Fruit fly (Drosophila melanogaster) whole organism, prepupa: Measurements from ENCODE around the gene CG45218.
A peak's percentile ranks its signal among the peaks of the same experiment; 100 is the strongest.

Experiments
- Blimp-1 ChIP-seq: fragments of 200-800 bp; sonication (Bioruptor generic); optimal IDR thresholded peaks from 3 replicates; lab custom pipeline; 2017; ENCODE audit warnings: missing biosample characterization, missing genetic modification characterization, mild to moderate bottlenecking, moderate library complexity, missing genetic modification reagents
- CG10631 ChIP-seq: fragments of 200-800 bp; sonication (Bioruptor generic); optimal IDR thresholded peaks from 2 replicates; lab custom pipeline; 2016; ENCODE audit warnings: missing biosample characterization, missing genetic modification characterization
- CG10669 ChIP-seq: fragments of 200-800 bp; sonication (Bioruptor generic); optimal IDR thresholded peaks from 3 replicates; lab custom pipeline; 2018; ENCODE audit warnings: missing biosample characterization, mild to moderate bottlenecking, missing genetic modification characterization, moderate library complexity
- CG11294 ChIP-seq: fragments of 200-800 bp; sonication (Bioruptor generic); IDR thresholded peaks from 2 replicates; pipeline ENCODE4 v1.3.6; 2022; ENCODE audit warnings: missing biosample characterization, missing genetic modification characterization
- CG11762 ChIP-seq: fragments of 200-800 bp; sonication (Bioruptor generic); optimal IDR thresholded peaks from 3 replicates; lab custom pipeline; 2016; ENCODE audit warnings: missing biosample characterization, missing genetic modification characterization; ENCODE audit not compliant: insufficient read depth
- CG11902 ChIP-seq: fragments of 200-800 bp; sonication (Bioruptor generic); optimal IDR thresholded peaks from 3 replicates; lab custom pipeline; 2016; ENCODE audit warnings: missing biosample characterization, missing genetic modification characterization
- CG15336 ChIP-seq: fragments of 200-800 bp; sonication (Bioruptor generic); IDR thresholded peaks from 2 replicates; pipeline ENCODE4 v1.3.6; 2022; ENCODE audit warnings: missing biosample characterization, missing genetic modification characterization
- CG1621 ChIP-seq: fragments of 200-800 bp; sonication (Bioruptor generic); optimal IDR thresholded peaks from 3 replicates; lab custom pipeline; 2018; ENCODE audit warnings: missing biosample characterization, mild to moderate bottlenecking, missing genetic modification characterization
- CG16779 ChIP-seq: fragments of 200-800 bp; sonication (Bioruptor generic); optimal IDR thresholded peaks from 3 replicates; lab custom pipeline; 2017; ENCODE audit warnings: missing biosample characterization, mild to moderate bottlenecking, missing genetic modification characterization
- CG3032 ChIP-seq: fragments of 200-800 bp; optimal IDR thresholded peaks from 2 replicates; lab custom pipeline; 2019; ENCODE audit warnings: missing biosample characterization, mild to moderate bottlenecking, missing genetic modification characterization, moderate library complexity
- CG31627 ChIP-seq: fragments of 200-800 bp; sonication (Bioruptor generic); optimal IDR thresholded peaks from 3 replicates; lab custom pipeline; 2016; ENCODE audit warnings: missing biosample characterization, missing genetic modification characterization
- CG32006 ChIP-seq: fragments of 200-800 bp; sonication (Bioruptor generic); optimal IDR thresholded peaks from 3 replicates; lab custom pipeline; 2017; ENCODE audit warnings: missing biosample characterization, mild to moderate bottlenecking, missing genetic modification characterization
- CG34406 ChIP-seq: fragments of 200-800 bp; sonication (Bioruptor generic); optimal IDR thresholded peaks from 3 replicates; lab custom pipeline; 2016; ENCODE audit warnings: missing biosample characterization, missing genetic modification characterization
- CG3919 ChIP-seq: fragments of 200-800 bp; sonication (Bioruptor generic); optimal IDR thresholded peaks from 3 replicates; lab custom pipeline; 2016; ENCODE audit warnings: missing biosample characterization, missing genetic modification characterization
- CG4318 ChIP-seq: fragments of 200-800 bp; sonication (Bioruptor generic); optimal IDR thresholded peaks from 3 replicates; lab custom pipeline; 2017; ENCODE audit warnings: missing biosample characterization, mild to moderate bottlenecking, missing genetic modification characterization
- CG6276 ChIP-seq: fragments of 200-800 bp; sonication (Bioruptor generic); optimal IDR thresholded peaks from 2 replicates; lab custom pipeline; 2017; ENCODE audit warnings: missing biosample characterization, mild to moderate bottlenecking, missing genetic modification characterization
- CG6792 ChIP-seq: fragments of 200-800 bp; sonication (Bioruptor generic); optimal IDR thresholded peaks from 3 replicates; lab custom pipeline; 2016; ENCODE audit warnings: missing biosample characterization, missing genetic modification characterization
- CG6808 ChIP-seq: fragments of 200-800 bp; sonication (Bioruptor generic); optimal IDR thresholded peaks from 3 replicates; lab custom pipeline; 2017; ENCODE audit warnings: missing biosample characterization, missing genetic modification characterization, mild to moderate bottlenecking, moderate library complexity, missing genetic modification reagents
- CG6854 ChIP-seq: fragments of 200-800 bp; sonication (Bioruptor generic); optimal IDR thresholded peaks from 2 replicates; lab custom pipeline; 2017; ENCODE audit warnings: missing biosample characterization, mild to moderate bottlenecking, missing genetic modification characterization
- CG7368 ChIP-seq: fragments of 200-800 bp; sonication (Bioruptor generic); optimal IDR thresholded peaks from 3 replicates; lab custom pipeline; 2016; ENCODE audit warnings: missing biosample characterization, missing genetic modification characterization
- CG8319 ChIP-seq: fragments of 200-800 bp; sonication (Bioruptor generic); optimal IDR thresholded peaks from 3 replicates; lab custom pipeline; 2016; ENCODE audit warnings: missing biosample characterization, missing genetic modification characterization
- CG8632 ChIP-seq: fragments of 200-800 bp; sonication (Bioruptor generic); optimal IDR thresholded peaks from 3 replicates; lab custom pipeline; 2016; ENCODE audit warnings: missing biosample characterization, missing genetic modification characterization
- CG9139 ChIP-seq: fragments of 200-800 bp; sonication (Bioruptor generic); optimal IDR thresholded peaks from 3 replicates; lab custom pipeline; 2017; ENCODE audit warnings: missing biosample characterization, mild to moderate bottlenecking, missing genetic modification characterization
- Eip75B ChIP-seq: fragments of 200-800 bp; sonication (Bioruptor generic); optimal IDR thresholded peaks from 3 replicates; lab custom pipeline; 2016; ENCODE audit warnings: missing biosample characterization, missing genetic modification characterization
- Eip78C ChIP-seq: fragments of 200-800 bp; sonication (Bioruptor generic); peaks from one replicate; lab custom pipeline; 2016; ENCODE audit warnings: missing biosample characterization, missing genetic modification characterization
- Eip93F ChIP-seq: fragments of 200-800 bp; sonication (Bioruptor generic); optimal IDR thresholded peaks from 2 replicates; lab custom pipeline; 2016; ENCODE audit warnings: missing biosample characterization, mild to moderate bottlenecking, missing genetic modification characterization
- Ets96B ChIP-seq: fragments of 200-800 bp; optimal IDR thresholded peaks from 2 replicates; lab custom pipeline; 2019; ENCODE audit warnings: missing biosample characterization, mild to moderate bottlenecking, missing genetic modification characterization, moderate library complexity
- Gug ChIP-seq: fragments of 200-800 bp; sonication (Bioruptor generic); IDR thresholded peaks from 2 replicates; pipeline ENCODE4 v1.3.6; 2022; ENCODE audit warnings: missing biosample characterization, missing genetic modification characterization
- Hr38 ChIP-seq: sonication (Bioruptor generic); optimal IDR thresholded peaks from 2 replicates; lab custom pipeline; 2016; ENCODE audit warnings: missing biosample characterization, missing genetic modification characterization
- Hr39 ChIP-seq: fragments of 200-800 bp; sonication (Bioruptor generic); optimal IDR thresholded peaks from 2 replicates; lab custom pipeline; 2016; ENCODE audit warnings: missing biosample characterization, missing genetic modification characterization
- Hr4 ChIP-seq: fragments of 200-800 bp; sonication (Bioruptor generic); optimal IDR thresholded peaks from 3 replicates; lab custom pipeline; 2016; ENCODE audit warnings: missing biosample characterization, missing genetic modification characterization
- Lpt ChIP-seq: fragments of 200-800 bp; sonication (Bioruptor generic); optimal IDR thresholded peaks from 3 replicates; lab custom pipeline; 2016; ENCODE audit warnings: missing biosample characterization, missing genetic modification characterization
- Met ChIP-seq: fragments of 200-800 bp; sonication (Bioruptor generic); optimal IDR thresholded peaks from 3 replicates; lab custom pipeline; 2016; ENCODE audit warnings: missing biosample characterization, missing genetic modification characterization
- Smox ChIP-seq: fragments of 200-800 bp; sonication (Bioruptor generic); optimal IDR thresholded peaks from 3 replicates; lab custom pipeline; 2016; ENCODE audit warnings: missing biosample characterization, missing genetic modification characterization
- Sox102F ChIP-seq: fragments of 200-800 bp; sonication (Bioruptor generic); optimal IDR thresholded peaks from 2 replicates; lab custom pipeline; 2016; ENCODE audit warnings: missing biosample characterization, mild to moderate bottlenecking, missing genetic modification characterization
- Sox14 ChIP-seq: fragments of 200-800 bp; sonication (Bioruptor generic); optimal IDR thresholded peaks from 3 replicates; lab custom pipeline; 2016; ENCODE audit warnings: missing biosample characterization, missing genetic modification characterization
- Sox15 ChIP-seq: fragments of 200-800 bp; sonication (Bioruptor generic); optimal IDR thresholded peaks from 3 replicates; lab custom pipeline; 2016; ENCODE audit warnings: missing biosample characterization, missing genetic modification characterization
- achi ChIP-seq: fragments of 200-800 bp; sonication (Bioruptor generic); optimal IDR thresholded peaks from 3 replicates; lab custom pipeline; 2016; ENCODE audit warnings: missing biosample characterization, missing genetic modification characterization
- cyc ChIP-seq: fragments of 200-800 bp; sonication (Bioruptor generic); optimal IDR thresholded peaks from 3 replicates; lab custom pipeline; 2016; ENCODE audit warnings: missing biosample characterization, missing genetic modification characterization
- dac ChIP-seq: fragments of 200-800 bp; sonication (Bioruptor generic); optimal IDR thresholded peaks from 2 replicates; lab custom pipeline; 2017; ENCODE audit warnings: missing biosample characterization, mild to moderate bottlenecking, missing genetic modification characterization
- dsx ChIP-seq: fragments of 200-800 bp; optimal IDR thresholded peaks from 3 replicates; lab custom pipeline; 2019; ENCODE audit warnings: missing biosample characterization, mild to moderate bottlenecking, missing genetic modification characterization, moderate library complexity; ENCODE audit not compliant: poor library complexity, severe bottlenecking
- esn ChIP-seq: fragments of 200-800 bp; sonication (Bioruptor generic); optimal IDR thresholded peaks from 2 replicates; lab custom pipeline; 2016; ENCODE audit warnings: missing biosample characterization, mild to moderate bottlenecking, missing genetic modification characterization, moderate library complexity
- fd59A ChIP-seq: fragments of 200-800 bp; sonication (Bioruptor generic); optimal IDR thresholded peaks from 2 replicates; lab custom pipeline; 2017; ENCODE audit warnings: missing biosample characterization, mild to moderate bottlenecking, missing genetic modification characterization, missing genetic modification reagents
- fd85E ChIP-seq: fragments of 200-800 bp; sonication (Bioruptor generic); optimal IDR thresholded peaks from 3 replicates; lab custom pipeline; 2016; ENCODE audit warnings: missing biosample characterization, missing genetic modification characterization
- fkh ChIP-seq: fragments of 200-800 bp; sonication (Bioruptor generic); optimal IDR thresholded peaks from 3 replicates; lab custom pipeline; 2017; ENCODE audit warnings: missing biosample characterization, mild to moderate bottlenecking, missing genetic modification characterization, moderate library complexity
- lz ChIP-seq: fragments of 200-800 bp; sonication (Bioruptor generic); optimal IDR thresholded peaks from 3 replicates; lab custom pipeline; 2016; ENCODE audit warnings: missing biosample characterization, missing genetic modification characterization
- pdm3 ChIP-seq: fragments of 200-800 bp; sonication (Bioruptor generic); optimal IDR thresholded peaks from 3 replicates; lab custom pipeline; 2016; ENCODE audit warnings: missing biosample characterization, missing genetic modification characterization
- spab ChIP-seq: fragments of 200-800 bp; sonication (Bioruptor generic); optimal IDR thresholded peaks from 2 replicates; lab custom pipeline; 2017; ENCODE audit warnings: missing biosample characterization, mild to moderate bottlenecking, missing genetic modification characterization, missing genetic modification reagents
- ss ChIP-seq, 2 experiments: fragments of 200-800 bp; sonication (Bioruptor generic); optimal IDR thresholded peaks; 2 replicates in 1 of 2; 3 replicates in 1 of 2; lab custom pipeline; 2017 to 2018; ENCODE audit warnings: mild to moderate bottlenecking in 2 of 2, missing biosample characterization in 2 of 2, missing genetic modification characterization in 2 of 2, moderate library complexity in 1 of 2
- svp ChIP-seq: fragments of 200-800 bp; sonication (Bioruptor generic); peaks from one replicate; lab custom pipeline; 2016; ENCODE audit warnings: missing biosample characterization, missing genetic modification characterization
- topi ChIP-seq: fragments of 200-800 bp; sonication (Bioruptor generic); optimal IDR thresholded peaks from 3 replicates; lab custom pipeline; 2016; ENCODE audit warnings: missing biosample characterization, missing genetic modification characterization
- vri ChIP-seq: fragments of 200-800 bp; sonication (Bioruptor generic); optimal IDR thresholded peaks from 3 replicates; lab custom pipeline; 2016; ENCODE audit warnings: missing biosample characterization, mild to moderate bottlenecking, missing genetic modification characterization

Gene CG45218

dm6 chr3R:15275158-15275623 is 15.4 kb downstream of the CG45218 start, which contains the start of the genes Cp190 and CG4338:
Gene Cp190 (minus strand): TSS chr3R:15275241.
Gene CG4338 (plus strand): TSS chr3R:15275522.
- peak; percentile 93 for TF ChIP-seq CG1621
- TF ChIP-seq Sox15 = peak; percentile 96
- peak; percentile 95 for TF ChIP-seq CG11902 (GFP tag; lab: Kevin White, UChicago)
- TF ChIP-seq CG3032 = peak; percentile 99
- peak; percentile 94 for TF ChIP-seq Gug
- peak; percentile 79 for TF ChIP-seq Sox102F (GFP tag; lab: Kevin White, UChicago)
- TF ChIP-seq Smox = peak; percentile 97
- peak; percentile 94 for TF ChIP-seq spab
- no peak for TF ChIP-seq CG4318 (GFP tag; lab: Kevin White, UChicago)
- TF ChIP-seq pdm3 (GFP tag; lab: Kevin White, UChicago) = peak; percentile 97
- TF ChIP-seq CG9139 (GFP tag; lab: Kevin White, UChicago) = no peak
- TF ChIP-seq achi (GFP tag; lab: Kevin White, UChicago) = peak; percentile 98
- TF ChIP-seq CG11294 = peak; percentile 95
- TF ChIP-seq CG32006 (GFP tag; lab: Kevin White, UChicago) = peak; percentile 98
- peak; percentile 97 for TF ChIP-seq lz
- TF ChIP-seq CG8319 (GFP tag; lab: Kevin White, UChicago) = peak; percentile 95
- TF ChIP-seq svp (GFP tag; lab: Kevin White, UChicago) = peak; percentile 99
- TF ChIP-seq CG15336 (GFP tag; lab: Robert Waterston, UW) = peak; percentile 98
- TF ChIP-seq CG6792 (GFP tag; lab: Kevin White, UChicago) = peak; percentile 96
- peak; percentile 97 for TF ChIP-seq CG34406 (GFP tag; lab: Kevin White, UChicago)
- TF ChIP-seq cyc (GFP tag; lab: Kevin White, UChicago) = peak; percentile 97
- peak; percentile 89 for TF ChIP-seq dac (GFP tag; lab: Kevin White, UChicago)
- TF ChIP-seq CG11762 (GFP tag; lab: Kevin White, UChicago) = peak; percentile 93
- peak; percentile 95 for TF ChIP-seq Lpt (GFP tag; lab: Kevin White, UChicago)
- TF ChIP-seq fd59A = peak; percentile 96
- peak; percentile 99 for TF ChIP-seq Eip78C (GFP tag; lab: Kevin White, UChicago)
- TF ChIP-seq Hr4 (GFP tag; lab: Kevin White, UChicago) = peak; percentile 98
- TF ChIP-seq vri (GFP tag; lab: Kevin White, UChicago) = peak; percentile 93
- peak; percentile 98 for TF ChIP-seq esn (GFP tag; lab: Kevin White, UChicago)
- peak; percentile 97 for TF ChIP-seq CG31627
- peak; percentile 98 for TF ChIP-seq CG10669 (GFP tag; lab: Kevin White, UChicago)
- peak in 1 of 2 experiments; percentile 97 for TF ChIP-seq ss (GFP tag; optimal IDR thresholded peaks at IDR 0.05; lab: Kevin White, UChicago)
- peak; percentile 97 for TF ChIP-seq CG8632 (GFP tag; lab: Kevin White, UChicago)
- TF ChIP-seq CG6808 = peak; percentile 98
- no peak for TF ChIP-seq CG6276
- TF ChIP-seq dsx (GFP tag; lab: Kevin White, UChicago) = peak; percentile 97
- peak; percentile 93 for TF ChIP-seq Hr39 (GFP tag; lab: Kevin White, UChicago)
- TF ChIP-seq CG7368 (GFP tag; lab: Kevin White, UChicago) = peak; percentile 96
- TF ChIP-seq Eip93F (GFP tag; lab: Kevin White, UChicago) = no peak
- TF ChIP-seq Sox14 = peak; percentile 97
- peak; percentile 97 for TF ChIP-seq topi (GFP tag; lab: Kevin White, UChicago)
- peak; percentile 93 for TF ChIP-seq Blimp-1 (GFP tag; lab: Kevin White, UChicago)
- TF ChIP-seq fkh (GFP tag; lab: Kevin White, UChicago) = no peak
- peak; percentile 98 for TF ChIP-seq CG3919 (GFP tag; lab: Kevin White, UChicago)
- no peak for TF ChIP-seq Hr38 (GFP tag; lab: Kevin White, UChicago)
- TF ChIP-seq Eip75B (GFP tag; lab: Kevin White, UChicago) = peak; percentile 96
- no peak for TF ChIP-seq CG10631 (GFP tag; lab: Kevin White, UChicago)
- TF ChIP-seq CG6854 (GFP tag; lab: Kevin White, UChicago) = peak; percentile 94
- TF ChIP-seq Met (GFP tag; lab: Kevin White, UChicago) = peak; percentile 96
- TF ChIP-seq Ets96B = peak; percentile 98
- no peak for TF ChIP-seq CG16779 (tag; lab: Kevin White, UChicago)
- no peak for TF ChIP-seq fd85E (GFP tag; lab: Kevin White, UChicago)
